Worm (Caenorhabditis elegans) whole organism, L2 larva: ENCODE measurements around the gene C01C4.2.

ENCODE experiments used
- R02D3.7 ChIP-seq: fragments of 150-350 bp; optimal IDR thresholded peaks from 2 replicates; lab custom pipeline; 2014; ENCODE audit warnings: missing biosample characterization, missing genetic modification characterization
- ama-1 ChIP-seq: fragments of 150-350 bp; optimal IDR thresholded peaks from 2 replicates; lab custom pipeline; 2018; ENCODE audit warnings: inconsistent platforms
- lin-11 ChIP-seq: fragments of 150-350 bp; sonication (generic microtip); optimal IDR thresholded peaks from 2 replicates; lab custom pipeline; 2014; ENCODE audit warnings: missing biosample characterization, missing genetic modification characterization, inconsistent platforms, mixed read lengths
- lin-39 ChIP-seq: fragments of 150-350 bp; optimal IDR thresholded peaks from 2 replicates; lab custom pipeline; 2014; ENCODE audit warnings: missing biosample characterization, missing genetic modification reagents, missing genetic modification characterization
- nhr-12 ChIP-seq: fragments of 150-350 bp; optimal IDR thresholded peaks from 2 replicates; lab custom pipeline; 2014; ENCODE audit warnings: missing biosample characterization, missing genetic modification characterization
- nhr-77 ChIP-seq: fragments of 150-350 bp; optimal IDR thresholded peaks from 2 replicates; lab custom pipeline; 2014; ENCODE audit warnings: missing biosample characterization, missing genetic modification characterization
- skn-1 ChIP-seq: sonication (generic microtip); optimal IDR thresholded peaks from 2 replicates; lab custom pipeline; 2017; ENCODE audit warnings: missing biosample characterization, missing genetic modification characterization
- zag-1 ChIP-seq: fragments of 150-350 bp; optimal IDR thresholded peaks from 2 replicates; lab custom pipeline; 2014; ENCODE audit warnings: missing biosample characterization, missing genetic modification characterization

- no peak for TF ChIP-seq lin-11
- TF ChIP-seq nhr-12 (tag; lab: Kevin White, UChicago) = no peak
- TF ChIP-seq nhr-77 (tag; lab: Kevin White, UChicago) = no peak
- TF ChIP-seq R02D3.7 (tag; lab: Kevin White, UChicago) = no peak
- TF ChIP-seq ama-1 = no peak
- TF ChIP-seq lin-39 = no peak
- no peak for TF ChIP-seq skn-1 (tag; lab: Kevin White, UChicago)
- no peak for TF ChIP-seq zag-1
These were observed 3.3 kb upstream of the C01C4.2 start for ce11 chrX:3711581-3712101.
